ENCODE assay signal across 3 worm cellular contexts in genomic region chrX:10999176-10999575, ce11.
TF ChIP-seq lines count a peak whose summit lies in the region.

Gene F59F3.6 (minus strand): TSS chrX:10999276.

TF ChIP-seq in whole organism, L1 larva, 84 proteins besides CTCF, POLR2A, EP300 and RAD21:
- TF ChIP-seq efl-1 (optimal IDR thresholded peaks at IDR 0.05; lab: Kevin White, UChicago) = no peak
- TF ChIP-seq efl-1 (GFP tag; optimal IDR thresholded peaks at IDR 0.05 in 1 of 2; lab: Kevin White, UChicago) = peak in 1 of 2 experiments; percentile 56
- peak; percentile 27 for TF ChIP-seq lin-14 (GFP tag; optimal IDR thresholded peaks at IDR 0.05; lab: Kevin White, UChicago)
- TF ChIP-seq pax-3 (tag; optimal IDR thresholded peaks at IDR 0.05; lab: Kevin White, UChicago) = no peak
- peak; percentile 20 for TF ChIP-seq tbx-2 (tag; optimal IDR thresholded peaks at IDR 0.05; lab: Kevin White, UChicago)

TF ChIP-seq in whole organism, L3 larva, 47 proteins besides CTCF, POLR2A, EP300 and RAD21:
- TF ChIP-seq skn-1 (tag; optimal IDR thresholded peaks at IDR 0.05; lab: Kevin White, UChicago) (no peak), ztf-4 (tag; optimal IDR thresholded peaks at IDR 0.05; lab: Kevin White, UChicago) (no peak), nhr-23 (tag; optimal IDR thresholded peaks at IDR 0.05; lab: Kevin White, UChicago) (no peak), tbx-2 (tag; optimal IDR thresholded peaks at IDR 0.05; lab: Kevin White, UChicago) (peak; percentile 38), snpc-4 (tag; optimal IDR thresholded peaks at IDR 0.05; lab: Kevin White, UChicago) (no peak)
TF ChIP-seq in whole organism, L3 larva: peak in this region for 1.

TF ChIP-seq in whole organism, L4 larva, 104 proteins besides CTCF, POLR2A, EP300 and RAD21:
- TF ChIP-seq lin-15B (tag; optimal IDR thresholded peaks at IDR 0.05; lab: Kevin White, UChicago) (no peak), ceh-82 (tag; optimal IDR thresholded peaks at IDR 0.05; lab: Kevin White, UChicago) (no peak), aha-1 (tag; lab: Kevin White, UChicago) (peak; percentile 45), mes-2 (tag; optimal IDR thresholded peaks at IDR 0.05; lab: Kevin White, UChicago; ENCODE audit: poor library complexity, severe bottlenecking) (no peak)

Comparison
In these comparisons a context has a peak if more than half of its experiments do, and no peak if none do; other contexts are left out.
1. Of the 29 proteins assayed by ChIP-seq in both whole organism, L4 larva and whole organism, L1 larva: peak only in whole organism, L4 larva: aha-1; only in whole organism, L1 larva: none; in both: none; in neither: 28.